Fruit fly (Drosophila melanogaster) whole organism, embryonic: ENCODE results near the gene pxb.
A peak's percentile ranks its signal among the peaks of the same experiment; 100 is the strongest.

ENCODE experiments used
- Bgb ChIP-seq: fragments of 200-800 bp; sonication (Bioruptor generic); IDR thresholded peaks from 2 replicates; pipeline ENCODE4 v1.3.6; 2022; ENCODE audit warnings: missing biosample characterization, missing genetic modification characterization; ENCODE audit not compliant: partially characterized antibody
- CG10267 ChIP-seq: fragments of 200-800 bp; sonication (Bioruptor generic); optimal IDR thresholded peaks from 2 replicates; lab custom pipeline; 2018; ENCODE audit warnings: missing biosample characterization, mild to moderate bottlenecking, missing genetic modification characterization, moderate library complexity
- CG10366 ChIP-seq: fragments of 200-800 bp; sonication (Bioruptor generic); IDR thresholded peaks from 2 replicates; pipeline ENCODE4 v1.3.6; 2022; ENCODE audit warnings: missing biosample characterization, missing genetic modification characterization
- CG10979 ChIP-seq: fragments of 200-800 bp; sonication (Bioruptor generic); optimal IDR thresholded peaks from 2 replicates; lab custom pipeline; 2018; ENCODE audit warnings: missing biosample characterization, mild to moderate bottlenecking, missing genetic modification characterization, moderate library complexity
- CG11504 ChIP-seq: fragments of 200-800 bp; sonication (Bioruptor generic); optimal IDR thresholded peaks from 3 replicates; lab custom pipeline; 2019; ENCODE audit warnings: missing biosample characterization, mild to moderate bottlenecking, missing genetic modification characterization, moderate library complexity
- CG1233 ChIP-seq: fragments of 200-800 bp; sonication (Bioruptor generic); optimal IDR thresholded peaks from 4 replicates; lab custom pipeline; 2018; ENCODE audit warnings: missing biosample characterization, mild to moderate bottlenecking, missing genetic modification characterization
- CG14860 ChIP-seq: fragments of 200-800 bp; sonication (Bioruptor generic); IDR thresholded peaks from 3 replicates; pipeline ENCODE4 v1.3.6; 2022; ENCODE audit warnings: missing biosample characterization, missing genetic modification characterization; ENCODE audit not compliant: partially characterized antibody
- CG15514 ChIP-seq: fragments of 200-800 bp; sonication (Bioruptor generic); optimal IDR thresholded peaks from 3 replicates; lab custom pipeline; 2017; ENCODE audit warnings: missing biosample characterization, missing genetic modification characterization, mild to moderate bottlenecking, moderate library complexity, missing genetic modification reagents
- CG17328 ChIP-seq: fragments of 200-800 bp; sonication (Bioruptor generic); IDR thresholded peaks from 2 replicates; pipeline ENCODE4 v1.3.6; 2022; ENCODE audit warnings: missing biosample characterization, missing genetic modification characterization
- CG17361 ChIP-seq: fragments of 200-800 bp; sonication (Bioruptor generic); IDR thresholded peaks from 3 replicates; pipeline ENCODE4 v1.3.6; 2022; ENCODE audit warnings: missing biosample characterization, missing genetic modification characterization
- CG18476 ChIP-seq: fragments of 200-800 bp; sonication (Bioruptor generic); optimal IDR thresholded peaks from 2 replicates; lab custom pipeline; 2016; ENCODE audit warnings: missing biosample characterization, mild to moderate bottlenecking, missing genetic modification characterization
- CG2199 ChIP-seq: fragments of 200-800 bp; sonication (Bioruptor generic); IDR thresholded peaks from 3 replicates; pipeline ENCODE4 v1.3.6; 2022; ENCODE audit warnings: missing biosample characterization, missing genetic modification characterization
- CG32772 ChIP-seq: fragments of 200-800 bp; sonication (Bioruptor generic); IDR thresholded peaks from 2 replicates; pipeline ENCODE4 v1.3.6; 2022; ENCODE audit warnings: missing biosample characterization, missing genetic modification characterization
- CG3726 ChIP-seq: fragments of 200-800 bp; sonication (Bioruptor generic); IDR thresholded peaks from 3 replicates; pipeline ENCODE4, ENCODE4 v1.3.6; 2022; ENCODE audit warnings: missing biosample characterization, missing genetic modification characterization
- CG4360 ChIP-seq: fragments of 200-800 bp; sonication (Bioruptor generic); IDR thresholded peaks from 2 replicates; pipeline ENCODE4 v1.3.6; 2022; ENCODE audit warnings: missing biosample characterization, missing genetic modification characterization
- CG6254 ChIP-seq: fragments of 200-800 bp; sonication (Bioruptor generic); optimal IDR thresholded peaks from 3 replicates; lab custom pipeline; 2017; ENCODE audit warnings: mild to moderate bottlenecking, missing biosample characterization, missing genetic modification reagents, missing genetic modification characterization
- CG6272 ChIP-seq: fragments of 200-800 bp; sonication (Bioruptor generic); IDR thresholded peaks from 2 replicates; pipeline ENCODE4 v1.3.6; 2022; ENCODE audit warnings: missing biosample characterization, missing genetic modification characterization
- CG7839 ChIP-seq: fragments of 200-800 bp; sonication (Bioruptor generic); optimal IDR thresholded peaks from 3 replicates; lab custom pipeline; 2018; ENCODE audit warnings: missing biosample characterization, mild to moderate bottlenecking, missing genetic modification characterization, moderate library complexity
- CG8388 ChIP-seq: fragments of 200-800 bp; sonication (Bioruptor generic); optimal IDR thresholded peaks from 2 replicates; lab custom pipeline; 2019; ENCODE audit warnings: missing biosample characterization, mild to moderate bottlenecking, missing genetic modification characterization, moderate library complexity
- CG9437 ChIP-seq: fragments of 200-800 bp; sonication (Bioruptor generic); optimal IDR thresholded peaks from 2 replicates; lab custom pipeline; 2018; ENCODE audit warnings: missing biosample characterization, mild to moderate bottlenecking, missing genetic modification characterization
- D19A ChIP-seq: fragments of 200-800 bp; optimal IDR thresholded peaks from 3 replicates; lab custom pipeline; 2019; ENCODE audit warnings: missing biosample characterization, mild to moderate bottlenecking, missing genetic modification characterization, moderate library complexity
- Dip2 ChIP-seq: fragments of 200-800 bp; sonication (Bioruptor generic); IDR thresholded peaks from 2 replicates; pipeline ENCODE4 v1.3.6; 2022; ENCODE audit warnings: missing biosample characterization, missing genetic modification characterization
- H15 ChIP-seq: fragments of 200-800 bp; sonication (Bioruptor generic); IDR thresholded peaks from 3 replicates; pipeline ENCODE4 v1.3.6; 2022; ENCODE audit warnings: missing biosample characterization, missing genetic modification characterization
- Jarid2 ChIP-seq: fragments of 200-800 bp; sonication (Bioruptor generic); optimal IDR thresholded peaks from 3 replicates; lab custom pipeline; 2017; ENCODE audit warnings: mild to moderate bottlenecking, missing biosample characterization, missing genetic modification reagents, missing genetic modification characterization
- Med ChIP-seq: fragments of 200-800 bp; sonication (Bioruptor generic); peaks from one replicate; lab custom pipeline; 2016; ENCODE audit warnings: missing biosample characterization, missing genetic modification characterization, mild to moderate bottlenecking, inconsistent platforms, moderate library complexity
- NK7.1 ChIP-seq: fragments of 200-800 bp; sonication (Bioruptor generic); optimal IDR thresholded peaks from 3 replicates; lab custom pipeline; 2016; ENCODE audit warnings: missing biosample characterization, missing genetic modification characterization
- Neu2 ChIP-seq: fragments of 200-800 bp; sonication (Bioruptor generic); optimal IDR thresholded peaks from 3 replicates; lab custom pipeline; 2016; ENCODE audit warnings: missing biosample characterization, missing genetic modification characterization, borderline replicate concordance
- Ptx1 ChIP-seq: fragments of 200-800 bp; sonication (Bioruptor generic); IDR thresholded peaks from 2 replicates; pipeline ENCODE4 v1.3.6; 2022; ENCODE audit warnings: missing biosample characterization, missing genetic modification characterization
- Rx ChIP-seq: fragments of 200-800 bp; sonication (Bioruptor generic); IDR thresholded peaks from 2 replicates; pipeline ENCODE4 v1.3.6; 2022; ENCODE audit warnings: missing biosample characterization, missing genetic modification characterization
- Sox102F ChIP-seq: fragments of 200-800 bp; sonication (Bioruptor generic); optimal IDR thresholded peaks from 2 replicates; lab custom pipeline; 2018; ENCODE audit warnings: missing biosample characterization, mild to moderate bottlenecking, missing genetic modification characterization, moderate library complexity
- Xrp1 ChIP-seq: fragments of 200-800 bp; sonication (Bioruptor generic); IDR thresholded peaks from 2 replicates; pipeline ENCODE4 v1.3.6; 2022; ENCODE audit warnings: missing biosample characterization, missing genetic modification characterization
- bcd ChIP-seq: fragments of 200-800 bp; sonication (Bioruptor generic); optimal IDR thresholded peaks from 2 replicates; lab custom pipeline; 2017; ENCODE audit warnings: missing biosample characterization, mild to moderate bottlenecking, missing genetic modification characterization
- bsh ChIP-seq, 2 experiments: fragments of 200-800 bp; sonication (Bioruptor generic); optimal IDR thresholded peaks; 2 replicates each; lab custom pipeline; 2017 to 2018; ENCODE audit warnings: mild to moderate bottlenecking in 2 of 2, missing biosample characterization in 2 of 2, missing genetic modification characterization in 2 of 2, moderate library complexity in 1 of 2
- dmrt11E ChIP-seq: fragments of 200-800 bp; sonication (Bioruptor generic); optimal IDR thresholded peaks from 3 replicates; lab custom pipeline; 2018; ENCODE audit warnings: missing biosample characterization, mild to moderate bottlenecking, missing genetic modification characterization, moderate library complexity
- ems ChIP-seq: fragments of 200-800 bp; sonication (Bioruptor generic); optimal IDR thresholded peaks from 3 replicates; lab custom pipeline; 2016; ENCODE audit warnings: missing biosample characterization, missing genetic modification characterization
- exex ChIP-seq: fragments of 200-800 bp; sonication (Bioruptor generic); optimal IDR thresholded peaks from 4 replicates; lab custom pipeline; 2018; ENCODE audit warnings: missing biosample characterization, mild to moderate bottlenecking, missing genetic modification characterization, moderate library complexity
- gsb-n ChIP-seq: fragments of 200-800 bp; sonication (Bioruptor generic); optimal IDR thresholded peaks from 3 replicates; lab custom pipeline; 2018; ENCODE audit warnings: missing biosample characterization, mild to moderate bottlenecking, missing genetic modification characterization
- ham ChIP-seq: fragments of 200-800 bp; sonication (Bioruptor generic); IDR thresholded peaks from 2 replicates; pipeline ENCODE4 v1.3.6; 2022; ENCODE audit warnings: missing biosample characterization, missing genetic modification characterization
- hkb ChIP-seq, 2 experiments: fragments of 200-800 bp in 1 of 2; fragments of >200 bp in 1 of 2; sonication (Bioruptor generic) in 1 of 2; IDR thresholded peaks in 1 of 2; optimal IDR thresholded peaks in 1 of 2; 2 replicates each; pipeline versions ENCODE4 v1.3.6 to Lab custom; 2017 to 2022; ENCODE audit warnings: missing biosample characterization in 1 of 2, missing genetic modification characterization in 1 of 2
- onecut ChIP-seq: fragments of 200-800 bp; sonication (Bioruptor generic); IDR thresholded peaks from 2 replicates; pipeline ENCODE4 v1.3.6; 2022; ENCODE audit warnings: missing biosample characterization, missing genetic modification characterization
- peb ChIP-seq: fragments of 200-800 bp; sonication (Bioruptor generic); IDR thresholded peaks from 2 replicates; pipeline ENCODE4 v1.3.6; 2022; ENCODE audit warnings: missing biosample characterization, missing genetic modification characterization
- pfk ChIP-seq: fragments of 200-800 bp; sonication (Bioruptor generic); optimal IDR thresholded peaks from 2 replicates; lab custom pipeline; 2018; ENCODE audit warnings: missing biosample characterization, mild to moderate bottlenecking, missing genetic modification characterization, moderate library complexity
- sd ChIP-seq: fragments of 200-800 bp; sonication (Bioruptor generic); optimal IDR thresholded peaks from 3 replicates; lab custom pipeline; 2018; ENCODE audit warnings: missing biosample characterization, mild to moderate bottlenecking, missing genetic modification characterization, moderate library complexity
- sima ChIP-seq: fragments of 200-800 bp; sonication (Bioruptor generic); optimal IDR thresholded peaks from 2 replicates; lab custom pipeline; 2016; ENCODE audit warnings: missing biosample characterization, missing genetic modification characterization
- stc ChIP-seq: fragments of 200-800 bp; sonication (Bioruptor generic); IDR thresholded peaks from 2 replicates; pipeline ENCODE4 v1.3.6; 2022; ENCODE audit warnings: missing biosample characterization, missing genetic modification characterization
- tup ChIP-seq: fragments of 200-800 bp; sonication (Bioruptor generic); optimal IDR thresholded peaks from 2 replicates; lab custom pipeline; 2016; ENCODE audit warnings: missing biosample characterization, mild to moderate bottlenecking, missing genetic modification characterization, moderate library complexity
- unpg ChIP-seq: fragments of 200-800 bp; sonication (Bioruptor generic); optimal IDR thresholded peaks from 3 replicates; lab custom pipeline; 2018; ENCODE audit warnings: missing biosample characterization, mild to moderate bottlenecking, missing genetic modification characterization, moderate library complexity
- zen2 ChIP-seq: fragments of 200-800 bp; sonication (Bioruptor generic); IDR thresholded peaks from 3 replicates; pipeline ENCODE4 v1.3.6; 2022; ENCODE audit warnings: missing biosample characterization, missing genetic modification characterization; ENCODE audit not compliant: partially characterized antibody

Gene pxb

DNA sequence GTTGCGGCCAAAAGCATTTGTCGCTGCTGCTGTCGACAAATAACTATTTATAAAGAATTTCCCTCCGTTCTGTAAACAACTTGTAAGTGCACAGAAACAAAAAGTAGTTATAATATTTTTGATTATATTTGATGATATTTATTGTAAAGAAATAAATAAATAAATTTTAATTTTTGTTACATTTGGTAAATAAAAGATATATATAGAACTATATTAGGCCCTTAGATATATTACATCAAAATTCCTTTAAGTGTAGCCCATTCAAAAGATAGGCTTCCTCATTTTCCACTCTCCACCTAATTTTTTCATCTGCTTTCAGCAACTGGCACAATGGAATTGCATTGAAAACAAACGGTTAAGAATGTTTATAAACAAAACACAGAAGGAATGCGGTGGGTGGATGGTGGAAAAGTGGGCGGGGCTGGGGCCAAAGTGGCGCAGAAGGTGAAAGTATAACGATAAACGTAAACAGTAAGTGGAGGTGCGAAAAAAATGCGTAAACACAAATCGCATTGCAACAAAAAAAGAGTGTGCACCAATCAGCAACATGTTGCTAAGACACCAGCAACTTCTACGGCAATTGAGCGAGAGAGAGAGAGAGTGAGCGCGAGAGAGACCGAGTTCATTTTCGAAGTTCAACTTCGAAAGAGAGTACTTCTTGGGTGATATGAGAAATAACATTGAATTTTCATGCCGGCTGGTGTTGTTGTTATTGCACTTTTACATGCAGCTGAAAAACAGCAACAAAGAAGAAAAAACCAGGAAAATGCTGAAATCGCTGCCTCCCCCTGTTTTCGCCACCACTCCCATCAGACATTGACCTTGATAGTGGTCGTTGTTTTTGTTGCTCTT is 1.4 kb upstream of the pxb start (continued):
- TF ChIP-seq CG10267 (tag; lab: Kevin White, UChicago), result peak; percentile 23
- TF ChIP-seq CG11504, result peak; percentile 100
- peak; percentile 11 to 43 for TF ChIP-seq bsh (GFP tag; optimal IDR thresholded peaks at IDR 0.05; lab: Kevin White, UChicago)
- TF ChIP-seq CG32772, result no peak
- TF ChIP-seq CG4360 (GFP tag; lab: Robert Waterston, UW), result peak; percentile 86
- TF ChIP-seq Bgb (GFP tag; lab: Robert Waterston, UW), result no peak
- peak; percentile 56; the same call in 2 of the 3 replicates for TF ChIP-seq CG17361 (GFP tag; lab: Robert Waterston, UW)
- TF ChIP-seq H15 (GFP tag; lab: Robert Waterston, UW), result no peak
- no peak for TF ChIP-seq CG15514 (GFP tag; lab: Kevin White, UChicago)
- TF ChIP-seq CG6254 (GFP tag; lab: Kevin White, UChicago), result no peak
- TF ChIP-seq hkb (optimal IDR thresholded peaks at IDR 0.05; lab: Kevin White, UChicago), result no peak
- no peak for TF ChIP-seq hkb (GFP tag; IDR thresholded peaks at IDR 0.05; lab: Robert Waterston, UW)
- peak; percentile 20 for TF ChIP-seq Sox102F (GFP tag; lab: Kevin White, UChicago)
- TF ChIP-seq gsb-n, result peak; percentile 16
- TF ChIP-seq zen2, result peak; percentile 29; the same call in 1 of the 3 replicates
- peak; percentile 10 for TF ChIP-seq Jarid2 (GFP tag; lab: Kevin White, UChicago)
- TF ChIP-seq sd (tag; lab: Kevin White, UChicago), result peak; percentile 73
- TF ChIP-seq CG8388, result peak; percentile 46
- TF ChIP-seq CG10979 (tag; lab: Kevin White, UChicago), result peak; percentile 50
- no peak for TF ChIP-seq Dip2 (GFP tag; lab: Robert Waterston, UW)
- TF ChIP-seq CG7839 (tag; lab: Kevin White, UChicago), result peak; percentile 44
- TF ChIP-seq stc, result no peak
- peak; percentile 28 for TF ChIP-seq CG9437 (GFP tag; lab: Kevin White, UChicago)
- TF ChIP-seq tup (GFP tag; lab: Kevin White, UChicago), result no peak
- no peak for TF ChIP-seq CG1233 (GFP tag; lab: Kevin White, UChicago)
- no peak for TF ChIP-seq NK7.1 (GFP tag; lab: Kevin White, UChicago)
- TF ChIP-seq Xrp1 (GFP tag; lab: Robert Waterston, UW), result peak; percentile 15; the same call in 1 of the 2 replicates
- TF ChIP-seq CG2199, result peak; percentile 51; the same call in 2 of the 3 replicates
- no peak for TF ChIP-seq bcd (GFP tag; lab: Kevin White, UChicago)
- TF ChIP-seq Rx (GFP tag; lab: Robert Waterston, UW), result no peak
- peak; percentile 36 for TF ChIP-seq unpg
- TF ChIP-seq CG17328 (GFP tag; lab: Robert Waterston, UW), result 0 out of 2 replicates have a peak, but pooled peaks have one; percentile 15
- peak; percentile 32 for TF ChIP-seq D19A

- TF ChIP-seq CG10366 (GFP tag; lab: Robert Waterston, UW), result no peak
- TF ChIP-seq ems (GFP tag; lab: Kevin White, UChicago), result peak; percentile 5
- no peak for TF ChIP-seq Neu2 (GFP tag; lab: Kevin White, UChicago)
- peak; percentile 86 for TF ChIP-seq CG18476 (GFP tag; lab: Kevin White, UChicago)
- no peak for TF ChIP-seq sima (GFP tag; lab: Kevin White, UChicago)
- TF ChIP-seq ham, result no peak
- TF ChIP-seq CG3726, result no peak
- TF ChIP-seq peb (GFP tag; lab: Robert Waterston, UW), result no peak
- no peak for TF ChIP-seq CG14860 (GFP tag; lab: Robert Waterston, UW)
- TF ChIP-seq CG6272 (GFP tag; lab: Robert Waterston, UW), result no peak
- no peak for TF ChIP-seq dmrt11E
- TF ChIP-seq onecut (GFP tag; lab: Robert Waterston, UW), result 0 out of 2 replicates have a peak, but pooled peaks have one; percentile 11
- TF ChIP-seq pfk (GFP tag; lab: Kevin White, UChicago), result no peak
- TF ChIP-seq Med (GFP tag; lab: Kevin White, UChicago), result peak; percentile 73
- no peak for TF ChIP-seq exex (tag; lab: Kevin White, UChicago)
- TF ChIP-seq Ptx1, result no peak
Observed at dm6 chr3R:15666900-15667507, 1.0 kb downstream of the pxb start.
